Fruit fly (Drosophila melanogaster) whole organism, pupa: ENCODE results near the gene Notum.

Experiments used
- CG10348 ChIP-seq: fragments of 200-800 bp; sonication (Bioruptor generic); IDR thresholded peaks from 2 replicates; pipeline ENCODE4 v1.3.6; 2022; ENCODE audit warnings: missing biosample characterization, missing genetic modification characterization
- CG12605 ChIP-seq: fragments of 200-800 bp; sonication (Bioruptor generic); IDR thresholded peaks from 2 replicates; pipeline ENCODE4 v1.3.6; 2022; ENCODE audit warnings: missing biosample characterization, missing genetic modification characterization
- CG13204 ChIP-seq: fragments of 200-800 bp; sonication (Bioruptor generic); optimal IDR thresholded peaks from 2 replicates; lab custom pipeline; 2018; ENCODE audit warnings: missing biosample characterization, mild to moderate bottlenecking, missing genetic modification characterization, moderate library complexity
- CG14655 ChIP-seq: fragments of 200-800 bp; sonication (Bioruptor generic); optimal IDR thresholded peaks from 3 replicates; lab custom pipeline; 2017; ENCODE audit warnings: mild to moderate bottlenecking, missing biosample characterization, missing genetic modification reagents, missing genetic modification characterization
- CG15710 ChIP-seq: fragments of 200-800 bp; sonication (Bioruptor generic); optimal IDR thresholded peaks from 2 replicates; lab custom pipeline; 2018; ENCODE audit warnings: missing biosample characterization, mild to moderate bottlenecking, missing genetic modification characterization, moderate library complexity
- CG17806 ChIP-seq: fragments of 200-800 bp; sonication (Bioruptor generic); optimal IDR thresholded peaks from 2 replicates; lab custom pipeline; 2018; ENCODE audit warnings: missing biosample characterization, mild to moderate bottlenecking, missing genetic modification characterization, moderate library complexity
- CG32121 ChIP-seq: fragments of 200-800 bp; sonication (Bioruptor generic); IDR thresholded peaks from 2 replicates; pipeline ENCODE4 v1.3.6; 2022; ENCODE audit warnings: missing biosample characterization, missing genetic modification characterization
- CG34367 ChIP-seq: fragments of 200-800 bp; sonication (Bioruptor generic); optimal IDR thresholded peaks from 2 replicates; lab custom pipeline; 2018; ENCODE audit warnings: missing biosample characterization, mild to moderate bottlenecking, missing genetic modification characterization
- CG4496 ChIP-seq: fragments of 200-800 bp; sonication (Bioruptor generic); IDR thresholded peaks from 3 replicates; pipeline ENCODE4 v1.3.6; 2022; ENCODE audit warnings: missing biosample characterization, missing genetic modification characterization
- CG8159 ChIP-seq: fragments of 200-800 bp; sonication (Bioruptor generic); optimal IDR thresholded peaks from 3 replicates; lab custom pipeline; 2018; ENCODE audit warnings: missing biosample characterization, mild to moderate bottlenecking, missing genetic modification characterization, moderate library complexity
- CG8301 ChIP-seq: fragments of 200-800 bp; sonication (Bioruptor generic); optimal IDR thresholded peaks from 2 replicates; lab custom pipeline; 2018; ENCODE audit warnings: missing biosample characterization, mild to moderate bottlenecking, missing genetic modification characterization
- CG9948 ChIP-seq: fragments of 200-800 bp; sonication (Bioruptor generic); optimal IDR thresholded peaks from 2 replicates; lab custom pipeline; 2018; ENCODE audit warnings: missing biosample characterization, mild to moderate bottlenecking, missing genetic modification characterization, moderate library complexity
- D1 ChIP-seq: fragments of 200-800 bp; sonication (Bioruptor generic); optimal IDR thresholded peaks from 2 replicates; lab custom pipeline; 2018; ENCODE audit warnings: missing biosample characterization, mild to moderate bottlenecking, missing genetic modification characterization, moderate library complexity
- EcR ChIP-seq: fragments of 200-800 bp; sonication (Bioruptor generic); optimal IDR thresholded peaks from 3 replicates; lab custom pipeline; 2019; ENCODE audit warnings: missing biosample characterization, missing genetic modification characterization, mild to moderate bottlenecking, moderate library complexity, missing genetic modification reagents
- Ets98B ChIP-seq: fragments of 200-800 bp; sonication (Bioruptor generic); IDR thresholded peaks from 2 replicates; pipeline ENCODE4 v1.3.6; 2022; ENCODE audit warnings: missing biosample characterization, missing genetic modification characterization
- Pif1A ChIP-seq: fragments of 200-800 bp; sonication (Bioruptor generic); optimal IDR thresholded peaks from 3 replicates; lab custom pipeline; 2016; ENCODE audit warnings: missing biosample characterization, missing genetic modification characterization
- Pif1B ChIP-seq: fragments of 200-800 bp; sonication (Bioruptor generic); optimal IDR thresholded peaks from 3 replicates; lab custom pipeline; 2016; ENCODE audit warnings: missing biosample characterization, missing genetic modification characterization
- Snoo ChIP-seq: fragments of 200-800 bp; sonication (Bioruptor generic); optimal IDR thresholded peaks from 3 replicates; lab custom pipeline; 2017; ENCODE audit warnings: missing biosample characterization, mild to moderate bottlenecking, missing genetic modification characterization, inconsistent platforms
- fd96Ca ChIP-seq: fragments of 200-800 bp; sonication (Bioruptor generic); IDR thresholded peaks from 3 replicates; pipeline ENCODE4 v1.3.6; 2022; ENCODE audit warnings: missing biosample characterization, missing genetic modification characterization
- gl ChIP-seq: fragments of 200-800 bp; sonication (Bioruptor generic); optimal IDR thresholded peaks from 2 replicates; lab custom pipeline; 2018; ENCODE audit warnings: missing biosample characterization, mild to moderate bottlenecking, missing genetic modification characterization
- rn ChIP-seq: fragments of 200-800 bp; sonication (Bioruptor generic); IDR thresholded peaks from 2 replicates; pipeline ENCODE4 v1.3.6; 2022; ENCODE audit warnings: missing biosample characterization, missing genetic modification characterization

Notum gene

DNA sequence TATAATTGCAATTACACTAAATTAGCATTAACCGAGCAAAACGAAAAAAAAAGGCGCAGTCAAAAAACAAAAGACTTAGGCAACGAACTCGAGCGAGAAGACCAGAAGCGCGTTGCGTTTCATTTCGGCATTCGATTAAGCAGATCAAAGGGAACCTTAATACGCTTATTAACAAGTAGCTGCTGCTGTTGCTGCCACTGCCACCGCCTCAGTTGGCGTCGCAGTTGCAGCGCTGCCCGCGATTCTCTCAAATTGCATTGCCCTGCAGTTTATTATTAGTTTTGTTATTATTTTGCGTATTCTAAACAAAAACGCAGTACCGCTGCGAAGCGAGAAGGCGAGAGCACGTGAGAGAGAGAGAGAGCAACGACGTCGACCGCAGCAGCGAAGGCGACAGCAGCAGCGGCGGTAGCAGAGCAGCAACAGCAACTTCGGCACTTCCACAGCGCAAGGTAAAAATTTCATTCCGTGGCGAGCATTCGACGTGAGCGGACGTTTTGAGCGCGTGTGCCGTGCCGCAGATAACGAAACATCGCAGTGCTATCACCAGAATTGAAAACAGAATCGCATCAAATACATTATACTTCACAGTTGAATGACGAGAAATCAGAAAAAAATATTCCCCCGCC, at the start of gene Notum:
TSS of gene Notum (plus strand) at position 461 of the 629 bp plus-strand sequence.
- TF ChIP-seq CG10348: no peak
- peak; percentile 19; the same call in 1 of the 2 replicates for TF ChIP-seq Ets98B
- TF ChIP-seq CG32121: no peak
- no peak for TF ChIP-seq rn (GFP tag; lab: Robert Waterston, UW)
- TF ChIP-seq CG9948: no peak
- TF ChIP-seq CG13204: peak; percentile 76
- no peak for TF ChIP-seq CG34367 (tag; lab: Kevin White, UChicago)
- no peak for TF ChIP-seq CG15710 (tag; lab: Kevin White, UChicago)
- no peak for TF ChIP-seq Pif1B (GFP tag; lab: Kevin White, UChicago)
- no peak for TF ChIP-seq Pif1A (GFP tag; lab: Kevin White, UChicago)
- no peak for TF ChIP-seq CG8301 (tag; lab: Kevin White, UChicago)

DNA sequence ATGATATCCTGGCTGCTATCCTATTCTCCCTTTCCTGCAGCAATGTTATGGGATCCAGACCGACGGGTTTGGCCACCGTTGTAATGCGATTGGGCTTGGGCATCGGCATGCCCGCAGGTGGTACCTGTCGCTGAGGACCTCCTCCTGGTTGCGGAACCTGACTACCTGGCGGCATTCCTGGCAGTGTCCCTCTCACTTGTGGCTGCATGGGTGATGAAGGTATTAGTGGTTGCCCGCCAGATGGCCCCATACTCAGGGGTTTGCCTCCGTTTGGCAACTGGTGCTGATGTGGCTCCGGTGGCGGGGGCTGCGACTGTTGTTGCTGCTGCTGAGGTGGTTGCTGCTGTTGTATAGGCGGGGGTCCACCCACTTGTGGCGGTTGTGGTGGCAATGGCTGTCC, 49.1 kb upstream of the Notum start:
- TF ChIP-seq Pif1B (GFP tag; lab: Kevin White, UChicago): no peak
- no peak for TF ChIP-seq CG34367 (tag; lab: Kevin White, UChicago)
- TF ChIP-seq CG8159 (tag; lab: Kevin White, UChicago): no peak

DNA sequence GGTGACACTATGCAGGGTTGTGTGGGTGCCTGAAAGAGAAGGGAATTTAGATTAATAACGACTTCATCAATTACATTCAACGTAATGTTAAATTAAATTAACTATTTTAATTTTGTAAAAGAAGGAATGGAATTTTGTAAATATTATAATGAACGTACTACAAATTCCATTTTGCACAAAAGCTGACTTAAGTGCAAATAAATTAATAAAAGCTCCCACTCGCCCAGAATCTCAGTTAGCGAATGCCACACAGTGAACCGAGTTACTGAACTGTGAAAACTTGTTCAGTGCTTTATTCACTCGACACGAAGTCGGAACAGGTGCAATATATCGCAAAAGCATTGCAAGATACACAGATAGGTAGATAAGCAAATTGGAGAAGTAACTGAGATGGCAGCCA, 48.2 kb upstream of the Notum start, which contains the start of gene CG17026:
TSS of gene CG17026 (plus strand) at position 301 of the 400 bp plus-strand sequence.
- TF ChIP-seq fd96Ca (no peak), EcR (peak; percentile 27)
- TF ChIP-seq, all 21 proteins: peak for 1

DNA sequence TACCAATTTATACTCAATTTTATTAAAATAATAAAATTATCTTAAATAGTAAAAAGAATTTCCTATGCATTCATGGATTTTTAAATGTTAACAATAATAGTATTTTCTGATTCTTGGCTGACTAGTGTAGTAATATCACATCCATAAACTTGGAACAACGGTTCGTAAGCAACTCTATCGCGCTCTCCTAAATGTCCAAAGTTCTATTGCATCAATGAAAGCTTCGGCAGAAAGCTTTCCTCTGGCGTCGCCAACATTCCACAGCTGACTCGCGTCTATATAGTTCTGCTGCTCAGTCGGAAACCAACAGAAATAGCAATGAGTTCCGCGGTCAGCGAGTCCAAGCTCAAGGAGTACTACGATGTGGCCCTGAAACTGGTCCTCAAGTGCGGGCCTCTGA, 46.5 kb upstream of the Notum start, which contains the start of gene CG17029:
TSS of gene CG17029 (plus strand) at position 113 of the 400 bp plus-strand sequence.
- TF ChIP-seq rn (GFP tag; lab: Robert Waterston, UW) (peak; percentile 3; the same call in 1 of the 2 replicates), CG17806 (tag; lab: Kevin White, UChicago) (no peak), Ets98B (peak; percentile 12; the same call in 1 of the 2 replicates), fd96Ca (0 out of 3 replicates have a peak, but pooled peaks have one; percentile 24), CG32121 (no peak), CG12605 (GFP tag; lab: Robert Waterston, UW) (peak; percentile 64)

- peak; percentile 72 for TF ChIP-seq CG32121
- peak; percentile 74 for TF ChIP-seq Ets98B
- TF ChIP-seq CG4496: peak; percentile 76
- TF ChIP-seq Snoo: peak; percentile 47
- TF ChIP-seq CG10348: no peak
- TF ChIP-seq CG15710 (tag; lab: Kevin White, UChicago): no peak
- peak; percentile 66 for TF ChIP-seq CG12605 (GFP tag; lab: Robert Waterston, UW)
- peak; percentile 35 for TF ChIP-seq CG17806 (tag; lab: Kevin White, UChicago)
Measured at dm6 chr3L:15977565-15977964, 45.7 kb upstream of the Notum start.

DNA sequence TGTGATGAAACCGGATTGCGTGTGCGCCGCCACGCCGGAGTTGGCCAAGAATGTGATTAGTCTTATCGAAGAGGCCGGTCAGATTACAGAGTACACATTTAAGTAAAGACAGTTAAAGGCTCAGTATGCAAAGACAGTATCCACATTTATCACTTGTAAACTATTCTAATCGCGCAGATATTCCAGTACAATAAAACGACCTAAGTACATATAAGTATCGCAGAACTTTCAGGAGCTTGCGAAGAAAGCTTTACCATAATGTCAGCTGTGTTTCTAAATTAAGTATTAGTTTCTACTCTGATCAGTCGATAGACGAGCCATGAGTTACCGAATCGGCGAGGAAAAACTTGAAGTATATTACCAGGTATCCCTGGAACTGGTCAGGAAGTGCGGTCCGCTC, 45.1 kb upstream of the Notum start, which contains the start of gene CG17028:
TSS of gene CG17028 (plus strand) at position 301 of the 400 bp plus-strand sequence.
- TF ChIP-seq CG9948 (no peak), CG8301 (tag; lab: Kevin White, UChicago) (no peak), fd96Ca (no peak), Pif1A (GFP tag; lab: Kevin White, UChicago) (no peak), EcR (no peak), Snoo (no peak)

DNA sequence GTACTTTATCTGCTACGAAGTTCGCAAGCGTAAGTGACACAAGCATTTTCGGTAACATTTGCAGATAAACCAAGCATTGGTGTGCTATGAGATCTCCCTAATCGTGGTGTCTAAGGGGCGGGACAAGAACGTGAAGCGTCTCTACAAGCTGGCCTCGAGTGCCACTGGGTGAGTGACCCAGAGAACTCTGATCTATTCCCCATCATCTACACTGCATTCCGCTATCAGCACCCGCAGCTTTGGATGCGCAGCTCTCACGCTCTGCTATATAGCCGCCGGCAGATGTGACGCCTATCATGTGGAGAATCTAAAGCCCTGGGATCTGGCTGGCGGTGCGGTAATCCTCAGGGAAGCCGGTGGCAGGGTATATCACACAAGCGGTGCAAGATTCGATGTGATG, 44.0 kb upstream of the Notum start:
- TF ChIP-seq EcR: peak; percentile 46
- no peak for TF ChIP-seq CG32121
- no peak for TF ChIP-seq CG14655 (GFP tag; lab: Kevin White, UChicago)
- no peak for TF ChIP-seq CG13204

DNA sequence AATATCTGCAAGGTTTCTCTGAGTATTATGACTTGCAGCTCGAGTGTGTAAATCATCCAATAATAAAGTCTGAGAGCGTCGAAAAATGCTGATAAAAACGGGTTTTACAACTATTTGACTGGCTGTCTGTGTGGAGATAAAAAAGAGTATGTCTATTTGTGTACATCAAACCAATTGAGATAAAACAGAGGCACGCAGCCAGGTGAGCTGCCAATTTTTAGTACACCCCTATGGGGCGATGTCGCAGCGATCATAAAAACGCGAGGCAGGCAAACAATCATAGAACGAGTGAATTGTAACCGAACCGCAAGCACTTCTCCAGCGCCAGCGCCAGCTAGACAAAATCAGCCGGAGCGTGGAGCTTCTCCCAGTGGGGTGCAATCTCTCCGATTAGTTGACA, 43.4 kb upstream of the Notum start, which contains the start of gene CG17027:
TSS of gene CG17027 (plus strand) at position 189 of the 400 bp plus-strand sequence.
- no peak for TF ChIP-seq CG8301 (tag; lab: Kevin White, UChicago)
- no peak for TF ChIP-seq gl (tag; lab: Kevin White, UChicago)
- TF ChIP-seq D1 (tag; lab: Kevin White, UChicago): no peak
- TF ChIP-seq CG4496: no peak
- TF ChIP-seq Ets98B: no peak
- no peak for TF ChIP-seq CG17806 (tag; lab: Kevin White, UChicago)
- no peak for TF ChIP-seq Pif1B (GFP tag; lab: Kevin White, UChicago)
- no peak for TF ChIP-seq CG34367 (tag; lab: Kevin White, UChicago)
- TF ChIP-seq CG14655 (GFP tag; lab: Kevin White, UChicago): no peak
- TF ChIP-seq CG32121: no peak
- TF ChIP-seq rn (GFP tag; lab: Robert Waterston, UW): no peak
- TF ChIP-seq CG8159 (tag; lab: Kevin White, UChicago): no peak
- no peak for TF ChIP-seq CG15710 (tag; lab: Kevin White, UChicago)
- no peak for TF ChIP-seq CG13204
- no peak for TF ChIP-seq CG9948
- TF ChIP-seq CG12605 (GFP tag; lab: Robert Waterston, UW): no peak
- no peak for TF ChIP-seq Pif1A (GFP tag; lab: Kevin White, UChicago)
- no peak for TF ChIP-seq EcR
- no peak for TF ChIP-seq fd96Ca
